Worm (Caenorhabditis elegans) whole organism, L1 larva: ENCODE data around the gene sru-7.

Experiments used
- aha-1 ChIP-seq: fragments of 150-350 bp; optimal IDR thresholded peaks from 2 replicates; lab custom pipeline; 2014; ENCODE audit warnings: missing biosample characterization, missing genetic modification characterization
- aly-2 ChIP-seq: fragments of 150-350 bp; optimal IDR thresholded peaks from 2 replicates; lab custom pipeline; 2014; ENCODE audit warnings: missing biosample characterization, missing genetic modification characterization
- blmp-1 ChIP-seq: fragments of 150-350 bp; optimal IDR thresholded peaks from 2 replicates; lab custom pipeline; 2014; ENCODE audit warnings: missing biosample characterization, missing genetic modification characterization
- ceh-63 ChIP-seq: fragments of 200-800 bp; sonication (Bioruptor generic); optimal IDR thresholded peaks from 2 replicates; lab custom pipeline; 2018; ENCODE audit warnings: mild to moderate bottlenecking, missing genetic modification characterization, missing compliant biosample characterization
- ceh-82 ChIP-seq, 3 experiments: fragments of 150-350 bp in 1 of 3; sonication (generic microtip) in 2 of 3; optimal IDR thresholded peaks; 2 replicates each; lab custom pipeline; 2014 to 2017; ENCODE audit warnings: missing biosample characterization in 3 of 3, missing genetic modification characterization in 3 of 3
- ceh-88 ChIP-seq: fragments of 200-800 bp; sonication (Bioruptor generic); IDR thresholded peaks from 2 replicates; pipeline ENCODE4 v1.3.6; 2022; ENCODE audit warnings: missing genetic modification characterization, missing compliant biosample characterization
- ceh-90 ChIP-seq: sonication (generic microtip); optimal IDR thresholded peaks from 2 replicates; lab custom pipeline; 2016; ENCODE audit warnings: missing genetic modification characterization, missing compliant biosample characterization
- dpl-1 ChIP-seq, 3 experiments: fragments of 150-350 bp in 2 of 3; sonication (generic microtip) in 1 of 3; optimal IDR thresholded peaks; 2 replicates each; lab custom pipeline; 2014 to 2017; ENCODE audit warnings: missing biosample characterization in 3 of 3, missing genetic modification characterization in 3 of 3, missing genetic modification reagents in 3 of 3
- dsc-1 ChIP-seq: sonication (generic microtip); optimal IDR thresholded peaks from 2 replicates; lab custom pipeline; 2016; ENCODE audit warnings: mild to moderate bottlenecking, missing genetic modification characterization, missing compliant biosample characterization
- efl-3 ChIP-seq: fragments of 200-800 bp; sonication (Bioruptor generic); optimal IDR thresholded peaks from 2 replicates; lab custom pipeline; 2018; ENCODE audit warnings: mild to moderate bottlenecking, missing genetic modification characterization, missing compliant biosample characterization
- egl-13 ChIP-seq: sonication (generic microtip); optimal IDR thresholded peaks from 2 replicates; lab custom pipeline; 2016; ENCODE audit warnings: missing genotype, missing genetic modification reagents, missing genetic modification characterization, missing compliant biosample characterization
- egl-27 ChIP-seq, 2 experiments: fragments of 150-350 bp in 1 of 2; sonication (generic microtip); optimal IDR thresholded peaks; 3 replicates each; lab custom pipeline; 2017 to 2018; ENCODE audit warnings: missing biosample characterization in 2 of 2, missing genetic modification characterization in 2 of 2, missing genetic modification reagents in 2 of 2
- elt-2 ChIP-seq: sonication (generic microtip); optimal IDR thresholded peaks from 2 replicates; lab custom pipeline; 2016; ENCODE audit warnings: missing genetic modification characterization, mild to moderate bottlenecking, inconsistent platforms, missing compliant biosample characterization, missing genetic modification reagents
- elt-3 ChIP-seq, 6 experiments: fragments of 150-350 bp in 1 of 6; sonication (generic microtip); optimal IDR thresholded peaks; 2 replicates each; lab custom pipeline; 2017 to 2018; ENCODE audit warnings: missing biosample characterization in 6 of 6, missing genetic modification characterization in 6 of 6, inconsistent platforms in 1 of 6
- fkh-4 ChIP-seq: sonication (generic microtip); optimal IDR thresholded peaks from 2 replicates; lab custom pipeline; 2016; ENCODE audit warnings: missing compliant biosample characterization, missing genetic modification characterization, borderline replicate concordance
- fkh-8 ChIP-seq: sonication (generic microtip); optimal IDR thresholded peaks from 2 replicates; lab custom pipeline; 2016; ENCODE audit warnings: mild to moderate bottlenecking, missing genetic modification characterization, missing compliant biosample characterization
- fos-1 ChIP-seq: fragments of 150-350 bp; optimal IDR thresholded peaks from 2 replicates; lab custom pipeline; 2014; ENCODE audit warnings: missing biosample characterization, missing genetic modification characterization
- hpl-2 ChIP-seq: fragments of 150-350 bp; optimal IDR thresholded peaks from 2 replicates; lab custom pipeline; 2014; ENCODE audit warnings: missing biosample characterization, missing genetic modification reagents, missing genetic modification characterization
- jun-1 ChIP-seq: fragments of 150-350 bp; optimal IDR thresholded peaks from 2 replicates; lab custom pipeline; 2014; ENCODE audit warnings: missing biosample characterization, missing genetic modification reagents, missing genetic modification characterization
- lin-13 ChIP-seq: fragments of 150-350 bp; optimal IDR thresholded peaks from 2 replicates; lab custom pipeline; 2014; ENCODE audit warnings: missing biosample characterization, missing genetic modification reagents, missing genetic modification characterization
- lir-3 ChIP-seq: sonication (generic microtip); optimal IDR thresholded peaks from 2 replicates; lab custom pipeline; 2016; ENCODE audit warnings: mild to moderate bottlenecking, missing genetic modification characterization, moderate library complexity, missing compliant biosample characterization; ENCODE audit not compliant: poor library complexity
- lsy-2 ChIP-seq, 2 experiments: fragments of 150-350 bp; optimal IDR thresholded peaks; 2 replicates each; lab custom pipeline; 2014; ENCODE audit warnings: missing biosample characterization in 2 of 2, missing genetic modification characterization in 2 of 2
- mep-1 ChIP-seq: fragments of 150-350 bp; optimal IDR thresholded peaks from 2 replicates; lab custom pipeline; 2014; ENCODE audit warnings: missing biosample characterization, missing genetic modification characterization
- nhr-12 ChIP-seq: sonication (generic microtip); optimal IDR thresholded peaks from 2 replicates; lab custom pipeline; 2017; ENCODE audit warnings: missing biosample characterization, missing genetic modification characterization
- nhr-20 ChIP-seq: sonication (generic microtip); optimal IDR thresholded peaks from 2 replicates; lab custom pipeline; 2016; ENCODE audit warnings: mild to moderate bottlenecking, missing genetic modification characterization, missing compliant biosample characterization
- nhr-47 ChIP-seq: sonication (generic microtip); optimal IDR thresholded peaks from 2 replicates; lab custom pipeline; 2016; ENCODE audit warnings: mild to moderate bottlenecking, missing genetic modification characterization, moderate library complexity, missing compliant biosample characterization
- nhr-84 ChIP-seq: sonication (generic microtip); optimal IDR thresholded peaks from 2 replicates; lab custom pipeline; 2017; ENCODE audit warnings: missing biosample characterization, missing genetic modification characterization
- nhr-85 ChIP-seq: sonication (generic microtip); peaks from one replicate; lab custom pipeline; 2016; ENCODE audit warnings: missing genetic modification characterization, inconsistent platforms, missing compliant biosample characterization
- nhr-90 ChIP-seq: sonication (generic microtip); optimal IDR thresholded peaks from 2 replicates; lab custom pipeline; 2016; ENCODE audit warnings: mild to moderate bottlenecking, missing genetic modification characterization, missing compliant biosample characterization; ENCODE audit not compliant: poor library complexity
- pag-3 ChIP-seq: sonication (generic microtip); optimal IDR thresholded peaks from 2 replicates; lab custom pipeline; 2017; ENCODE audit warnings: missing genetic modification characterization, mild to moderate bottlenecking, missing compliant biosample characterization, antibody characterized with exemption, borderline replicate concordance; ENCODE audit not compliant: insufficient read depth
- pax-3 ChIP-seq: fragments of 200-800 bp; sonication (Bioruptor generic); optimal IDR thresholded peaks from 2 replicates; lab custom pipeline; 2018; ENCODE audit warnings: mild to moderate bottlenecking, missing genetic modification characterization, moderate library complexity, missing compliant biosample characterization
- skn-1 ChIP-seq: fragments of 150-350 bp; optimal IDR thresholded peaks from 2 replicates; lab custom pipeline; 2014; ENCODE audit warnings: missing biosample characterization, missing genetic modification characterization
- snu-23 ChIP-seq: sonication (generic microtip); optimal IDR thresholded peaks from 2 replicates; lab custom pipeline; 2016; ENCODE audit warnings: missing genetic modification characterization, missing compliant biosample characterization
- sox-4 ChIP-seq: sonication (generic microtip); optimal IDR thresholded peaks from 2 replicates; lab custom pipeline; 2016; ENCODE audit warnings: missing genetic modification characterization, missing compliant biosample characterization
- swsn-7 ChIP-seq: sonication (generic microtip); optimal IDR thresholded peaks from 2 replicates; lab custom pipeline; 2016; ENCODE audit warnings: missing genetic modification characterization, missing compliant biosample characterization
- tbx-2 ChIP-seq: sonication (generic microtip); optimal IDR thresholded peaks from 2 replicates; lab custom pipeline; 2016; ENCODE audit warnings: missing genetic modification characterization, missing compliant biosample characterization
- tlp-1 ChIP-seq: fragments of 150-350 bp; optimal IDR thresholded peaks from 2 replicates; lab custom pipeline; 2014; ENCODE audit warnings: missing biosample characterization, missing genetic modification characterization
- unc-30 ChIP-seq: sonication (generic microtip); optimal IDR thresholded peaks from 2 replicates; lab custom pipeline; 2017; ENCODE audit warnings: missing biosample characterization, missing genetic modification characterization
- unc-86 ChIP-seq: sonication (generic microtip); optimal IDR thresholded peaks from 2 replicates; lab custom pipeline; 2016; ENCODE audit warnings: missing genetic modification characterization, missing compliant biosample characterization
- unc-98 ChIP-seq: fragments of 200-800 bp; sonication (Bioruptor generic); IDR thresholded peaks from 2 replicates; pipeline ENCODE4 v1.3.6; 2022; ENCODE audit warnings: missing genetic modification characterization, missing compliant biosample characterization
- xbp-1 ChIP-seq: sonication (generic microtip); optimal IDR thresholded peaks from 2 replicates; lab custom pipeline; 2016; ENCODE audit warnings: missing genetic modification characterization, missing compliant biosample characterization
- zag-1 ChIP-seq: fragments of 150-350 bp; optimal IDR thresholded peaks from 2 replicates; lab custom pipeline; 2014; ENCODE audit warnings: missing biosample characterization, missing genetic modification characterization
- ztf-11 ChIP-seq, 2 experiments: sonication (generic microtip); optimal IDR thresholded peaks; 2 replicates each; lab custom pipeline; 2016 to 2017; ENCODE audit warnings: missing genetic modification characterization in 2 of 2, missing biosample characterization in 1 of 2, missing compliant biosample characterization in 1 of 2
- ztf-4 ChIP-seq: fragments of 150-350 bp; optimal IDR thresholded peaks from 2 replicates; lab custom pipeline; 2014; ENCODE audit warnings: missing biosample characterization, missing genetic modification characterization

sru-7 gene

DNA sequence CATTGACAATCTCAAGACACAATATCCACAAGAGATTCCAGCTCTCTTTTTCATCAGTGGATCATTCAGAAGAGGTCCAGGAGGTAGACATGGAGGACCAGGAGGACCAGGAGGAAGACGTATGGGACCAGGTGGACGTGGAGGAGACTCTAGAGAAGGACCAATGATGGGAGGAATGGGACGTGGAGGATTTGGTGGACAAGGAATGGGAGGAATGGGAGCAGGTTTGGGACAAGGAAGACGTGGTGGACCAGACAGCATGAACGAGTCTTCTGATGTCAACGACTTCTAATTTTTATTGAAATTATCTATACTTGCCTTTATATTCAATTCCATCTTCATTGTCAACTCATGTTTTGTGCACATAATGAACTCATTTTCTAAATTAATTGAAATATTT is 4.3 kb upstream of the sru-7 start:
- no peak for TF ChIP-seq unc-86 (tag; lab: Kevin White, UChicago)
- TF ChIP-seq ceh-82 (tag; optimal IDR thresholded peaks at IDR 0.05; lab: Kevin White, UChicago): no peak
- TF ChIP-seq aly-2: no peak
- TF ChIP-seq nhr-84: no peak
- TF ChIP-seq fkh-4: no peak
- TF ChIP-seq skn-1 (tag; lab: Kevin White, UChicago): no peak
- no peak for TF ChIP-seq pax-3 (tag; lab: Kevin White, UChicago)
- no peak for TF ChIP-seq dpl-1 (GFP tag; optimal IDR thresholded peaks at IDR 0.05; lab: Kevin White, UChicago)
- TF ChIP-seq tlp-1 (tag; lab: Kevin White, UChicago): no peak

DNA sequence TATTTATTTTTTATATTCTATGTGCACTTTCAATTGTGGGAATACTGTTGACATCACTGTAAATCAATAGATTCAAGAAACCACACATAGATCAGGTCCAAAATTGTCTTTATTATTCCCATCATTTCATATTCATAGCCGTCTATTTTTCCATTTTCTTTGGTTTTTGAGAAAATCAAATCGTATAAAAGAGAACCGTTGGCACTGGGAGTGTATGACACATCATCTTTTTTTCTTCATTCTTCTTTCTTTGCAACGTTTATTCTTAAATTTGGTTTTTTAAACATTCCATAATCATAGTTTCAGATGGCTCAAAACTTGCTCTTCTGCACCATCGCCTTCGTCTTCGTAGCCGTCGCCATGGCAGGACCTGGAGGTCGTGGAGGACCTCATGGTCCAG is 2.4 kb upstream of the sru-7 start, which contains the start of gene srlf-2:
Gene srlf-2, plus strand, starts transcription at position 301 of the 400 bp plus-strand sequence.
- TF ChIP-seq tbx-2 (no peak), xbp-1 (tag; lab: Kevin White, UChicago) (no peak), skn-1 (tag; lab: Kevin White, UChicago) (no peak), nhr-84 (no peak), dpl-1 (GFP tag; optimal IDR thresholded peaks at IDR 0.05; lab: Kevin White, UChicago) (no peak), snu-23 (GFP tag; lab: Kevin White, UChicago) (no peak), nhr-20 (tag; lab: Kevin White, UChicago) (no peak), unc-98 (GFP tag; lab: Robert Waterston, UW) (no peak), hpl-2 (GFP tag; lab: Kevin White, UChicago) (no peak)

DNA sequence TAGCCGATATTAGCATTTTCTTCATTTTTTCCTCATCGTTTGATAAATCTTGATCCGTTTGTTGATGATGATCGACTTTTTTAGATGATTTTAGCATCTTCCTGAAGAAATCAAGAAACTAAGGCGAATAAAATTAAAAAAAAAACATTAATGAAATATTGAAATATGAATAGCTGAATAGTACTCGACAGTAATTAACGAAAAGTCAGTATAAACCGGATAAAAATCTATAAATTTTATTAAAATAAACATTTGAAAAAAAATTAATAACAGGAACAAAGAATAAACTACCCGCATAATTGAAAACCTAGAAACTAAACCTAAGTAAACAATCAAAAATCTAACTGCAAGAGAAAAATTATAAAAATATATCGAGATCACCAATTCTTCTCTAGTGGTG is 3.9 kb downstream of the sru-7 start, which contains the start of gene C28C12.12:
Gene C28C12.12, minus strand, starts transcription at position 101 of the 400 bp plus-strand sequence.
- TF ChIP-seq snu-23 (GFP tag; lab: Kevin White, UChicago) (no peak), pag-3 (tag; lab: Kevin White, UChicago) (no peak), ztf-4 (tag; lab: Kevin White, UChicago) (no peak), egl-27 (tag; optimal IDR thresholded peaks at IDR 0.05; lab: Kevin White, UChicago) (no peak), aha-1 (tag; lab: Kevin White, UChicago) (no peak), tbx-2 (no peak)

ce11 chrIV:8498773-8499360 is 6.5 kb downstream of the sru-7 start, which contains the start of the genes acdh-13 and mesp-1:
Gene acdh-13, minus strand, starts transcription at chrIV:8498823.
Gene mesp-1, plus strand, starts transcription at chrIV:8499310.
- TF ChIP-seq zag-1 (tag; lab: Kevin White, UChicago) (no peak), efl-3 (GFP tag; lab: Kevin White, UChicago) (no peak), ceh-63 (no peak), nhr-12 (tag; lab: Kevin White, UChicago) (no peak), unc-30 (tag; lab: Kevin White, UChicago) (no peak), fkh-8 (peak; percentile 29), pag-3 (tag; lab: Kevin White, UChicago) (no peak), nhr-47 (peak; percentile 70), jun-1 (tag; lab: Kevin White, UChicago) (no peak), lin-13 (peak; percentile 3), blmp-1 (peak; percentile 16), elt-2 (peak; percentile 20), nhr-90 (tag; lab: Kevin White, UChicago) (peak; percentile 64), sox-4 (tag; lab: Kevin White, UChicago) (peak; percentile 19), lir-3 (tag; lab: Kevin White, UChicago) (peak; percentile 82), nhr-85 (tag; lab: Kevin White, UChicago) (peak; percentile 62), ceh-90 (peak; percentile 84), fkh-4 (peak; percentile 62), skn-1 (tag; lab: Kevin White, UChicago) (peak; percentile 31), dsc-1 (tag; lab: Kevin White, UChicago) (peak; percentile 46), ztf-11 (tag; optimal IDR thresholded peaks at IDR 0.05; lab: Kevin White, UChicago) (peak in 1 of 2 experiments; percentile 66), unc-86 (tag; lab: Kevin White, UChicago) (peak; percentile 10), dpl-1 (GFP tag; optimal IDR thresholded peaks at IDR 0.05; lab: Kevin White, UChicago) (peak; percentile 88 to 93 (median 91)), swsn-7 (peak; percentile 43), snu-23 (GFP tag; lab: Kevin White, UChicago) (peak; percentile 64), mep-1 (tag; lab: Kevin White, UChicago) (peak; percentile 39), egl-13 (tag; lab: Kevin White, UChicago) (peak; percentile 61), lsy-2 (tag; optimal IDR thresholded peaks at IDR 0.05; lab: Kevin White, UChicago) (peak; percentile 43 to 66), fos-1 (tag; lab: Kevin White, UChicago) (no peak), pax-3 (tag; lab: Kevin White, UChicago) (peak; percentile 64), elt-3 (tag; optimal IDR thresholded peaks at IDR 0.05; lab: Kevin White, UChicago) (peak in 1 of 6 experiments; percentile 27), ceh-88 (GFP tag; lab: Robert Waterston, UW) (no peak), ceh-82 (tag; optimal IDR thresholded peaks at IDR 0.05; lab: Kevin White, UChicago) (peak in 1 of 3 experiments; percentile 24)
